Worm (Caenorhabditis elegans) whole organism, young adult: Measurements from ENCODE around the gene gst-10.

Experiments
- F10E7.11 ChIP-seq: sonication (generic microtip); optimal IDR thresholded peaks from 2 replicates; lab custom pipeline; 2017; ENCODE audit warnings: mild to moderate bottlenecking, missing genetic modification characterization, moderate library complexity, missing compliant biosample characterization
- F37B4.10 ChIP-seq: fragments of 200-800 bp; sonication (Bioruptor generic); IDR thresholded peaks from 2 replicates; pipeline ENCODE4 v1.3.6; 2022; ENCODE audit warnings: missing genetic modification characterization, missing compliant biosample characterization
- F39B2.1 ChIP-seq: fragments of 200-800 bp; sonication (Bioruptor generic); IDR thresholded peaks from 2 replicates; pipeline ENCODE4 v1.3.6; 2022; ENCODE audit warnings: missing genetic modification reagents, missing genetic modification characterization, missing compliant biosample characterization
- F52B5.7 ChIP-seq: sonication (generic microtip); optimal IDR thresholded peaks from 2 replicates; lab custom pipeline; 2016; ENCODE audit warnings: mild to moderate bottlenecking, missing genetic modification characterization, missing compliant biosample characterization
- F55B11.4 ChIP-seq: sonication (generic microtip); optimal IDR thresholded peaks from 2 replicates; lab custom pipeline; 2016; ENCODE audit warnings: missing compliant biosample characterization, missing genetic modification characterization, borderline replicate concordance; ENCODE audit not compliant: insufficient read depth
- F57A8.1 ChIP-seq: fragments of 200-800 bp; sonication (Bioruptor generic); optimal IDR thresholded peaks from 2 replicates; lab custom pipeline; 2018; ENCODE audit warnings: mild to moderate bottlenecking, missing genetic modification characterization, moderate library complexity, missing compliant biosample characterization
- Y53G8AR.9 ChIP-seq: fragments of 200-800 bp; sonication (Bioruptor generic); conservative IDR thresholded peaks from 2 replicates; pipeline ENCODE4 v1.3.6; 2022; ENCODE audit warnings: missing genetic modification reagents, missing genetic modification characterization, missing compliant biosample characterization
- Y67H2A.10 ChIP-seq: fragments of 200-800 bp; sonication (Bioruptor generic); conservative IDR thresholded peaks from 2 replicates; pipeline ENCODE4 v1.3.6; 2022; ENCODE audit warnings: missing genetic modification reagents, missing genetic modification characterization, missing compliant biosample characterization
- Y95B8A.8 ChIP-seq: fragments of 200-800 bp; sonication (Bioruptor generic); IDR thresholded peaks from 2 replicates; pipeline ENCODE4 v1.3.6; 2022; ENCODE audit warnings: missing genetic modification reagents, missing genetic modification characterization, missing compliant biosample characterization
- akir-1 ChIP-seq: fragments of 200-800 bp; sonication (Bioruptor generic); optimal IDR thresholded peaks from 2 replicates; lab custom pipeline; 2018; ENCODE audit warnings: mild to moderate bottlenecking, missing genetic modification characterization, moderate library complexity, missing compliant biosample characterization
- ama-1 ChIP-seq, 3 experiments: fragments of 150-350 bp in 1 of 3; sonication (generic microtip) in 2 of 3; optimal IDR thresholded peaks; 2 replicates each; lab custom pipeline; 2014 to 2018; ENCODE audit warnings: missing biosample characterization in 2 of 3, missing genetic modification characterization in 2 of 3, missing genetic modification reagents in 2 of 3
- aptf-3 ChIP-seq: fragments of 200-800 bp; sonication (Bioruptor generic); IDR thresholded peaks from 2 replicates; pipeline ENCODE4 v1.3.6; 2022; ENCODE audit warnings: missing genetic modification characterization, missing compliant biosample characterization
- athp-1 ChIP-seq: sonication (generic microtip); optimal IDR thresholded peaks from 2 replicates; lab custom pipeline; 2017; ENCODE audit warnings: mild to moderate bottlenecking, missing genetic modification characterization, missing compliant biosample characterization
- bed-1 ChIP-seq: fragments of 200-800 bp; sonication (Bioruptor generic); IDR thresholded peaks from 2 replicates; pipeline ENCODE4 v1.3.6; 2022; ENCODE audit warnings: missing genetic modification reagents, missing genetic modification characterization, missing compliant biosample characterization
- cebp-1 ChIP-seq, 2 experiments: fragments of 200-800 bp in 1 of 2; sonication (Bioruptor generic) in 1 of 2; sonication (generic microtip) in 1 of 2; IDR thresholded peaks in 1 of 2; optimal IDR thresholded peaks in 1 of 2; 2 replicates each; pipeline versions ENCODE4 v1.3.6 to Lab custom; 2017 to 2022; ENCODE audit warnings: missing compliant biosample characterization in 2 of 2, missing genetic modification characterization in 2 of 2, mild to moderate bottlenecking in 1 of 2, missing genetic modification reagents in 1 of 2, moderate library complexity in 1 of 2
- cebp-2 ChIP-seq: fragments of 200-800 bp; sonication (Bioruptor generic); IDR thresholded peaks from 2 replicates; pipeline ENCODE4 v1.3.6; 2022; ENCODE audit warnings: missing genetic modification characterization, missing compliant biosample characterization
- ceh-27 ChIP-seq: fragments of 200-800 bp; sonication (Bioruptor generic); optimal IDR thresholded peaks from 2 replicates; lab custom pipeline; 2018; ENCODE audit warnings: mild to moderate bottlenecking, missing genetic modification characterization, moderate library complexity, missing compliant biosample characterization
- ceh-40 ChIP-seq: fragments of 200-800 bp; sonication (Bioruptor generic); IDR thresholded peaks from 2 replicates; pipeline ENCODE4 v1.3.6; 2022; ENCODE audit warnings: missing genetic modification characterization, missing compliant biosample characterization
- chd-7 ChIP-seq: sonication (generic microtip); optimal IDR thresholded peaks from 2 replicates; lab custom pipeline; 2016; ENCODE audit warnings: mild to moderate bottlenecking, missing genetic modification characterization, moderate library complexity, missing compliant biosample characterization
- die-1 ChIP-seq: sonication (generic microtip); optimal IDR thresholded peaks from 2 replicates; lab custom pipeline; 2016; ENCODE audit warnings: missing genotype, mild to moderate bottlenecking, missing genetic modification characterization, missing compliant biosample characterization
- dpff-1 ChIP-seq: sonication (generic microtip); optimal IDR thresholded peaks from 2 replicates; lab custom pipeline; 2017; ENCODE audit warnings: mild to moderate bottlenecking, missing genetic modification characterization, missing compliant biosample characterization
- efl-1 ChIP-seq: fragments of 150-350 bp; optimal IDR thresholded peaks from 2 replicates; lab custom pipeline; 2014; ENCODE audit warnings: missing biosample characterization, missing genetic modification reagents, missing genetic modification characterization
- egl-44 ChIP-seq: fragments of 200-800 bp; sonication (Bioruptor generic); IDR thresholded peaks from 2 replicates; pipeline ENCODE4 v1.3.6; 2022; ENCODE audit warnings: missing genetic modification reagents, missing genetic modification characterization, missing compliant biosample characterization
- egrh-3 ChIP-seq: fragments of 200-800 bp; sonication (Bioruptor generic); IDR thresholded peaks from 2 replicates; pipeline ENCODE4 v1.3.6; 2022; ENCODE audit warnings: missing genetic modification reagents, missing genetic modification characterization, missing compliant biosample characterization
- ets-4 ChIP-seq: fragments of 200-800 bp; sonication (Bioruptor generic); optimal IDR thresholded peaks from 2 replicates; lab custom pipeline; 2018; ENCODE audit warnings: mild to moderate bottlenecking, missing genetic modification characterization, missing compliant biosample characterization
- fkh-3 ChIP-seq: sonication (generic microtip); optimal IDR thresholded peaks from 2 replicates; lab custom pipeline; 2016; ENCODE audit warnings: mild to moderate bottlenecking, missing genetic modification characterization, missing compliant biosample characterization
- hsf-1 ChIP-seq: fragments of 200-800 bp; sonication (Bioruptor generic); IDR thresholded peaks from 2 replicates; pipeline ENCODE4 v1.3.6; 2022; ENCODE audit warnings: missing genetic modification reagents, missing genetic modification characterization, missing compliant biosample characterization
- let-607 ChIP-seq, 2 experiments: fragments of 200-800 bp in 1 of 2; sonication (Bioruptor generic) in 1 of 2; sonication (generic microtip) in 1 of 2; optimal IDR thresholded peaks; 2 replicates each; lab custom pipeline; 2016 to 2018; ENCODE audit warnings: mild to moderate bottlenecking in 2 of 2, missing compliant biosample characterization in 2 of 2, missing genetic modification characterization in 2 of 2, moderate library complexity in 2 of 2, missing genotype in 1 of 2
- lin-26 ChIP-seq: fragments of 200-800 bp; sonication (Bioruptor generic); IDR thresholded peaks from 2 replicates; pipeline ENCODE4 v1.3.6; 2022; ENCODE audit warnings: missing genetic modification reagents, missing genetic modification characterization, missing compliant biosample characterization
- lin-40 ChIP-seq: sonication (generic microtip); optimal IDR thresholded peaks from 2 replicates; lab custom pipeline; 2016; ENCODE audit warnings: missing genetic modification characterization, mild to moderate bottlenecking, missing compliant biosample characterization, missing genotype, missing genetic modification reagents
- lsl-1 ChIP-seq: fragments of 200-800 bp; sonication (Bioruptor generic); optimal IDR thresholded peaks from 2 replicates; lab custom pipeline; 2018; ENCODE audit warnings: mild to moderate bottlenecking, missing genetic modification characterization, moderate library complexity, missing compliant biosample characterization
- lsy-27 ChIP-seq: sonication (generic microtip); optimal IDR thresholded peaks from 2 replicates; lab custom pipeline; 2017; ENCODE audit warnings: missing genetic modification characterization, mild to moderate bottlenecking, missing compliant biosample characterization, antibody characterized with exemption, missing genotype, borderline replicate concordance; ENCODE audit not compliant: insufficient read depth
- madf-10 ChIP-seq: sonication (generic microtip); optimal IDR thresholded peaks from 2 replicates; lab custom pipeline; 2016; ENCODE audit warnings: mild to moderate bottlenecking, missing genetic modification characterization, missing compliant biosample characterization
- nhr-90 ChIP-seq: sonication (generic microtip); optimal IDR thresholded peaks from 2 replicates; lab custom pipeline; 2016; ENCODE audit warnings: missing genotype, mild to moderate bottlenecking, missing genetic modification characterization, missing compliant biosample characterization
- rec-8 ChIP-seq, 2 experiments: sonication (generic microtip); optimal IDR thresholded peaks; 2 replicates each; lab custom pipeline; 2016; ENCODE audit warnings: mild to moderate bottlenecking in 2 of 2, missing genetic modification characterization in 2 of 2, missing genetic modification reagents in 2 of 2, missing genotype in 2 of 2, missing biosample characterization in 1 of 2, missing compliant biosample characterization in 1 of 2, moderate library complexity in 1 of 2
- sea-2 ChIP-seq: fragments of 200-800 bp; sonication (Bioruptor generic); IDR thresholded peaks from 2 replicates; pipeline ENCODE4 v1.3.6; 2022; ENCODE audit warnings: missing genetic modification characterization, missing compliant biosample characterization
- snpc-1.1 ChIP-seq: sonication (generic microtip); optimal IDR thresholded peaks from 2 replicates; lab custom pipeline; 2017; ENCODE audit warnings: missing genetic modification characterization, mild to moderate bottlenecking, missing compliant biosample characterization, antibody characterized with exemption, moderate library complexity, missing genotype, missing genetic modification reagents; ENCODE audit not compliant: insufficient read depth
- snpc-1.3 ChIP-seq: sonication (generic microtip); optimal IDR thresholded peaks from 2 replicates; lab custom pipeline; 2017; ENCODE audit warnings: missing genetic modification characterization, mild to moderate bottlenecking, missing compliant biosample characterization, antibody characterized with exemption, moderate library complexity, missing genotype, missing genetic modification reagents; ENCODE audit not compliant: insufficient read depth
- snpc-4 ChIP-seq, 5 experiments: fragments of 150-350 bp in 1 of 5; sonication (generic microtip) in 4 of 5; optimal IDR thresholded peaks; 2 replicates each; lab custom pipeline; 2014 to 2018; ENCODE audit warnings: missing genetic modification characterization in 5 of 5, missing biosample characterization in 3 of 5, antibody characterized with exemption in 2 of 5, mild to moderate bottlenecking in 2 of 5, missing compliant biosample characterization in 2 of 5, missing genotype in 2 of 5, moderate library complexity in 2 of 5, missing genetic modification reagents in 1 of 5
- somi-1 ChIP-seq: fragments of 200-800 bp; sonication (Bioruptor generic); optimal IDR thresholded peaks from 2 replicates; lab custom pipeline; 2018; ENCODE audit warnings: mild to moderate bottlenecking, missing genetic modification characterization, missing compliant biosample characterization
- tbx-9 ChIP-seq: sonication (generic microtip); optimal IDR thresholded peaks from 2 replicates; lab custom pipeline; 2016; ENCODE audit warnings: borderline replicate concordance, missing genetic modification characterization, inconsistent platforms, missing compliant biosample characterization
- unc-62 ChIP-seq: fragments of 150-350 bp; optimal IDR thresholded peaks from 2 replicates; lab custom pipeline; 2014; ENCODE audit warnings: missing biosample characterization, missing genetic modification reagents, missing genetic modification characterization
- xnd-1 ChIP-seq: sonication (generic microtip); optimal IDR thresholded peaks from 2 replicates; lab custom pipeline; 2016; ENCODE audit warnings: missing genotype, missing genetic modification reagents, missing genetic modification characterization, missing compliant biosample characterization
- zim-3 ChIP-seq: sonication (generic microtip); optimal IDR thresholded peaks from 2 replicates; lab custom pipeline; 2017; ENCODE audit warnings: mild to moderate bottlenecking, missing genetic modification characterization, moderate library complexity, missing compliant biosample characterization
- ztf-18 ChIP-seq: sonication (generic microtip); optimal IDR thresholded peaks from 2 replicates; lab custom pipeline; 2016; ENCODE audit warnings: missing genotype, mild to moderate bottlenecking, missing genetic modification characterization, missing compliant biosample characterization

gst-10 gene

ce11 chrV:2600543-2600942, 39.1 kb downstream of the gst-10 start (continued):
- peak; percentile 66 for TF ChIP-seq Y67H2A.10 (GFP tag; lab: Robert Waterston, UW)
- TF ChIP-seq lin-26 (GFP tag; lab: Robert Waterston, UW), result peak; percentile 51; the same call in 1 of the 2 replicates
- TF ChIP-seq zim-3 (tag; lab: Kevin White, UChicago), result no peak
- 0 out of 2 replicates have a peak, but pooled peaks have one; percentile 11 for TF ChIP-seq egrh-3 (GFP tag; lab: Robert Waterston, UW)
- no peak for TF ChIP-seq somi-1
- TF ChIP-seq ztf-18 (tag; lab: Kevin White, UChicago), result peak; percentile 46
- TF ChIP-seq Y95B8A.8 (GFP tag; lab: Robert Waterston, UW), result peak; percentile 79; the same call in 1 of the 2 replicates
- TF ChIP-seq F55B11.4 (tag; lab: Kevin White, UChicago), result no peak
- TF ChIP-seq lsl-1 (GFP tag; lab: Kevin White, UChicago), result peak; percentile 29
- TF ChIP-seq F39B2.1 (GFP tag; lab: Robert Waterston, UW), result no peak
- no peak for TF ChIP-seq F52B5.7 (tag; lab: Kevin White, UChicago)
- TF ChIP-seq hsf-1 (GFP tag; lab: Robert Waterston, UW), result no peak
- no peak for TF ChIP-seq akir-1 (GFP tag; lab: Kevin White, UChicago)
- peak; percentile 78 for TF ChIP-seq athp-1
- no peak for TF ChIP-seq F10E7.11 (tag; lab: Kevin White, UChicago)
- TF ChIP-seq ceh-27 (GFP tag; lab: Kevin White, UChicago), result peak; percentile 82
- TF ChIP-seq madf-10 (tag; lab: Kevin White, UChicago), result peak; percentile 82
- no peak for TF ChIP-seq ets-4
- TF ChIP-seq chd-7, result no peak
- no peak for TF ChIP-seq lin-40 (tag; lab: Kevin White, UChicago)
- peak; percentile 53 for TF ChIP-seq xnd-1
- TF ChIP-seq die-1 (tag; lab: Kevin White, UChicago), result no peak
- TF ChIP-seq ama-1 (optimal IDR thresholded peaks at IDR 0.05; lab: Kevin White, UChicago), result no peak
- TF ChIP-seq ama-1 (GFP tag; optimal IDR thresholded peaks at IDR 0.05; lab: Kevin White, UChicago), result no peak
- no peak for TF ChIP-seq dpff-1
- no peak for TF ChIP-seq sea-2
- TF ChIP-seq snpc-1.1 (tag; lab: Kevin White, UChicago), result no peak
- peak; percentile 85; the same call in 1 of the 2 replicates for TF ChIP-seq F37B4.10 (GFP tag; lab: Robert Waterston, UW)
- TF ChIP-seq nhr-90 (tag; lab: Kevin White, UChicago), result no peak
- TF ChIP-seq ceh-40 (GFP tag; lab: Robert Waterston, UW), result no peak
- TF ChIP-seq cebp-1 (GFP tag; IDR thresholded peaks at IDR 0.05; lab: Robert Waterston, UW), result peak; percentile 60; the same call in 1 of the 2 replicates
- TF ChIP-seq cebp-1 (tag; optimal IDR thresholded peaks at IDR 0.05; lab: Kevin White, UChicago), result peak; percentile 90
- TF ChIP-seq rec-8 (tag; optimal IDR thresholded peaks at IDR 0.05; lab: Kevin White, UChicago), result no peak
- TF ChIP-seq efl-1, result peak; percentile 88
- TF ChIP-seq cebp-2 (GFP tag; lab: Robert Waterston, UW), result 0 out of 2 replicates have a peak, but pooled peaks have one; percentile 58
- TF ChIP-seq tbx-9 (tag; lab: Kevin White, UChicago), result no peak
- no peak for TF ChIP-seq fkh-3
- TF ChIP-seq Y53G8AR.9 (GFP tag; lab: Robert Waterston, UW), result peak; percentile 88
- no peak for TF ChIP-seq lsy-27 (tag; lab: Kevin White, UChicago)
- TF ChIP-seq aptf-3 (GFP tag; lab: Robert Waterston, UW), result no peak
- no peak for TF ChIP-seq snpc-1.3 (tag; lab: Kevin White, UChicago)
- TF ChIP-seq bed-1 (GFP tag; lab: Robert Waterston, UW), result no peak
- TF ChIP-seq unc-62 (GFP tag; lab: Kevin White, UChicago), result no peak
- TF ChIP-seq F57A8.1 (GFP tag; lab: Kevin White, UChicago), result no peak
- TF ChIP-seq let-607 (tag; optimal IDR thresholded peaks at IDR 0.05; lab: Kevin White, UChicago), result peak; percentile 24 to 62
- TF ChIP-seq snpc-4 (GFP tag; optimal IDR thresholded peaks at IDR 0.05; lab: Kevin White, UChicago), result no peak
- peak in 2 of 4 experiments; percentile 47 to 57 for TF ChIP-seq snpc-4 (tag; optimal IDR thresholded peaks at IDR 0.05; lab: Kevin White, UChicago)
- TF ChIP-seq egl-44 (GFP tag; lab: Robert Waterston, UW), result 0 out of 2 replicates have a peak, but pooled peaks have one; percentile 38
